Worm (Caenorhabditis elegans) whole organism, L3 larva: ENCODE data around the gene acr-9.

Source experiments
- ama-1 ChIP-seq: fragments of 150-350 bp; optimal IDR thresholded peaks from 2 replicates; lab custom pipeline; 2018
- unc-62 ChIP-seq: fragments of 150-350 bp; sonication (generic microtip); optimal IDR thresholded peaks from 4 replicates; lab custom pipeline; 2014; ENCODE audit warnings: missing biosample characterization, missing genetic modification reagents, missing genetic modification characterization
- zag-1 ChIP-seq: fragments of 150-350 bp; optimal IDR thresholded peaks from 2 replicates; lab custom pipeline; 2014; ENCODE audit warnings: missing biosample characterization, missing genetic modification characterization

- TF ChIP-seq zag-1 (tag; lab: Kevin White, UChicago), result no peak
- no peak for TF ChIP-seq unc-62
- TF ChIP-seq ama-1, result no peak
Measured at ce11 chrX:13633032-13633431, 13.7 kb downstream of the acr-9 start.
